Worm (Caenorhabditis elegans) whole organism, L4 larva: ENCODE data around the gene Y46E12A.5.
A peak's percentile ranks its signal among the peaks of the same experiment; 100 is the strongest.

Experiments used
- R02D3.7 ChIP-seq: fragments of 150-350 bp; sonication (generic microtip); optimal IDR thresholded peaks from 3 replicates; lab custom pipeline; 2014; ENCODE audit warnings: missing biosample characterization, missing genetic modification characterization
- T26A8.4 ChIP-seq: fragments of 200-800 bp; sonication (Bioruptor generic); IDR thresholded peaks from 2 replicates; pipeline ENCODE4 v1.3.6; 2022; ENCODE audit warnings: missing genetic modification characterization, missing compliant biosample characterization
- Y105C5A.15 ChIP-seq: fragments of 200-800 bp; sonication (Bioruptor generic); IDR thresholded peaks from 2 replicates; pipeline ENCODE4 v1.3.6; 2022; ENCODE audit warnings: missing genetic modification characterization, missing compliant biosample characterization
- ZK546.5 ChIP-seq, 2 experiments: sonication (generic microtip); optimal IDR thresholded peaks; 2 replicates each; lab custom pipeline; 2017; ENCODE audit warnings: missing biosample characterization in 2 of 2, missing genetic modification characterization in 2 of 2
- aha-1 ChIP-seq: fragments of 150-350 bp; peaks from one replicate; lab custom pipeline; 2014; ENCODE audit warnings: missing biosample characterization, missing genetic modification characterization
- aly-2 ChIP-seq: sonication (generic microtip); optimal IDR thresholded peaks from 2 replicates; lab custom pipeline; 2018; ENCODE audit warnings: missing biosample characterization, missing genetic modification characterization
- ceh-32 ChIP-seq: sonication (generic microtip); optimal IDR thresholded peaks from 2 replicates; lab custom pipeline; 2016; ENCODE audit warnings: mild to moderate bottlenecking, missing genetic modification characterization, missing compliant biosample characterization; ENCODE audit not compliant: poor library complexity
- ceh-44 ChIP-seq: fragments of 200-800 bp; sonication (Bioruptor generic); IDR thresholded peaks from 2 replicates; pipeline ENCODE4 v1.3.6; 2022; ENCODE audit warnings: missing genetic modification reagents, missing genetic modification characterization, missing compliant biosample characterization
- ces-1 ChIP-seq: fragments of 150-350 bp; sonication (generic microtip); optimal IDR thresholded peaks from 4 replicates; lab custom pipeline; 2014; ENCODE audit warnings: missing biosample characterization, missing genetic modification reagents, missing genetic modification characterization
- ctbp-1 ChIP-seq: fragments of 200-800 bp; sonication (Bioruptor generic); IDR thresholded peaks from 2 replicates; pipeline ENCODE4 v1.3.6; 2022; ENCODE audit warnings: missing genetic modification reagents, missing genetic modification characterization, missing compliant biosample characterization
- daf-16 ChIP-seq, 3 experiments: sonication (generic microtip); optimal IDR thresholded peaks; 2 replicates each; lab custom pipeline; 2016 to 2017; ENCODE audit warnings: missing genetic modification characterization in 3 of 3, missing genetic modification reagents in 3 of 3, mild to moderate bottlenecking in 2 of 3, missing compliant biosample characterization in 2 of 3, missing biosample characterization in 1 of 3, moderate library complexity in 1 of 3
- dmd-9 ChIP-seq: fragments of 200-800 bp; sonication (Bioruptor generic); IDR thresholded peaks from 2 replicates; pipeline ENCODE4 v1.3.6; 2022; ENCODE audit warnings: missing genetic modification reagents, missing genetic modification characterization, missing compliant biosample characterization
- fkh-10 ChIP-seq: fragments of 150-350 bp; optimal IDR thresholded peaks from 2 replicates; lab custom pipeline; 2014; ENCODE audit warnings: missing biosample characterization, missing genetic modification reagents, missing genetic modification characterization
- hlh-30 ChIP-seq: sonication (generic microtip); optimal IDR thresholded peaks from 2 replicates; lab custom pipeline; 2017; ENCODE audit warnings: antibody characterized with exemption, mild to moderate bottlenecking, missing genetic modification characterization, missing compliant biosample characterization; ENCODE audit not compliant: insufficient read depth
- lim-7 ChIP-seq: fragments of 200-800 bp; sonication (Bioruptor generic); IDR thresholded peaks from 2 replicates; pipeline ENCODE4 v1.3.6; 2022; ENCODE audit warnings: missing genetic modification characterization, missing compliant biosample characterization
- lin-1 ChIP-seq: fragments of 200-800 bp; sonication (Bioruptor generic); IDR thresholded peaks from 2 replicates; pipeline ENCODE4 v1.3.6; 2022; ENCODE audit warnings: missing genetic modification reagents, missing genetic modification characterization, missing compliant biosample characterization
- lin-15B ChIP-seq: fragments of 150-350 bp; sonication (generic microtip); optimal IDR thresholded peaks from 3 replicates; lab custom pipeline; 2014; ENCODE audit warnings: missing biosample characterization, missing genetic modification characterization
- mep-1 ChIP-seq: fragments of 150-350 bp; sonication (generic microtip); optimal IDR thresholded peaks from 3 replicates; lab custom pipeline; 2014; ENCODE audit warnings: missing biosample characterization, missing genetic modification characterization
- mxl-2 ChIP-seq: fragments of 200-800 bp; sonication (Bioruptor generic); conservative IDR thresholded peaks from 2 replicates; pipeline ENCODE4 v1.3.6; 2022; ENCODE audit warnings: missing genetic modification reagents, missing genetic modification characterization, missing compliant biosample characterization
- nhr-10 ChIP-seq: fragments of 150-350 bp; optimal IDR thresholded peaks from 2 replicates; lab custom pipeline; 2014; ENCODE audit warnings: missing biosample characterization, missing genetic modification characterization
- nhr-102 ChIP-seq: sonication (generic microtip); optimal IDR thresholded peaks from 2 replicates; lab custom pipeline; 2016; ENCODE audit warnings: mild to moderate bottlenecking, missing genetic modification characterization, moderate library complexity, missing compliant biosample characterization
- nhr-28 ChIP-seq: fragments of 150-350 bp; optimal IDR thresholded peaks from 2 replicates; lab custom pipeline; 2014; ENCODE audit warnings: missing biosample characterization, missing genetic modification characterization
- nhr-76 ChIP-seq: fragments of 150-350 bp; optimal IDR thresholded peaks from 2 replicates; lab custom pipeline; 2014; ENCODE audit warnings: missing biosample characterization, missing genetic modification characterization
- set-16 ChIP-seq: fragments of 200-800 bp; sonication (Bioruptor generic); IDR thresholded peaks from 2 replicates; pipeline ENCODE4 v1.3.6; 2022; ENCODE audit warnings: missing genetic modification reagents, missing genetic modification characterization, missing compliant biosample characterization
- snpc-1.2 ChIP-seq: fragments of 200-800 bp; sonication (Bioruptor generic); IDR thresholded peaks from 2 replicates; pipeline ENCODE4 v1.3.6; 2022; ENCODE audit warnings: missing genetic modification reagents, missing genetic modification characterization, missing compliant biosample characterization
- snpc-4 ChIP-seq: fragments of 150-350 bp; optimal IDR thresholded peaks from 2 replicates; lab custom pipeline; 2014; ENCODE audit warnings: missing biosample characterization, missing genetic modification characterization
- spr-3 ChIP-seq: fragments of 200-800 bp; sonication (Bioruptor generic); optimal IDR thresholded peaks from 2 replicates; lab custom pipeline; 2018; ENCODE audit warnings: mild to moderate bottlenecking, missing genetic modification characterization, missing compliant biosample characterization
- tag-97 ChIP-seq: fragments of 200-800 bp; sonication (Bioruptor generic); IDR thresholded peaks from 2 replicates; pipeline ENCODE4 v1.3.6; 2022; ENCODE audit warnings: missing genetic modification characterization, missing compliant biosample characterization
- unc-39 ChIP-seq: sonication (generic microtip); optimal IDR thresholded peaks from 2 replicates; lab custom pipeline; 2017; ENCODE audit warnings: missing biosample characterization, missing genetic modification characterization
- unc-62 ChIP-seq, 3 experiments: fragments of 150-350 bp in 1 of 3; sonication (generic microtip); optimal IDR thresholded peaks in 2 of 3; peaks in 1 of 3; 1 replicate in 1 of 3; 2 replicates in 2 of 3; lab custom pipeline; 2014 to 2017; ENCODE audit warnings: missing biosample characterization in 3 of 3, missing genetic modification characterization in 3 of 3, missing genetic modification reagents in 3 of 3, missing genotype in 1 of 3
- zfp-2 ChIP-seq: sonication (generic microtip); optimal IDR thresholded peaks from 2 replicates; lab custom pipeline; 2016; ENCODE audit warnings: mild to moderate bottlenecking, missing genetic modification characterization, missing compliant biosample characterization
- zip-11 ChIP-seq: fragments of 200-800 bp; sonication (Bioruptor generic); IDR thresholded peaks from 2 replicates; pipeline ENCODE4 v1.3.6; 2022; ENCODE audit warnings: missing genetic modification characterization, missing compliant biosample characterization

Y46E12A.5 gene

DNA sequence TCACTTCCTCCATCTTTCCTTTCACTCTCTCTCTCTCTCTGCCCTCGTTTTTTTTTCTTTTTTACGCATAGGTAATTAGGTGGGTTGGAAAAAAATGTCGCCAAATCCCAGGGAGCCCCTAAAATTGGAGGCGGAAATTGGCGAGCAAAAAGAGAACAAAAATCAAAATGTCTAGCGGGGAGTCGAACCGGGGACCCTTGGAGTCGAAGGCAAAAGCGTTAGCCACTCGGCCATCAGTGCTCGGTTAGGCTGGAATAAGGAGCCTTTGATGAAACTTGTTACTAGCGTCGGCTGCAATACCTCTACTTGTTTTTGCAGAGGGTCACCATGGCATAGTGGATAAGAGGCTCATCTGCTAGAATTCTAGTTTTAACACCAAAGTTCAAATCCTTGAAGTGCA is 15.0 kb downstream of the Y46E12A.5 start (continued):
- no peak for TF ChIP-seq mep-1 (tag; lab: Kevin White, UChicago)
- no peak for TF ChIP-seq T26A8.4
- no peak for TF ChIP-seq daf-16 (GFP tag; optimal IDR thresholded peaks at IDR 0.05; lab: Kevin White, UChicago)
- TF ChIP-seq daf-16 (tag; optimal IDR thresholded peaks at IDR 0.05; lab: Kevin White, UChicago), result peak; percentile 25
- no peak for TF ChIP-seq nhr-76 (tag; lab: Kevin White, UChicago)
- no peak for TF ChIP-seq zip-11 (GFP tag; lab: Robert Waterston, UW)
- TF ChIP-seq aly-2, result no peak
- 0 out of 2 replicates have a peak, but pooled peaks have one; percentile 10 for TF ChIP-seq Y105C5A.15 (GFP tag; lab: Robert Waterston, UW)
- TF ChIP-seq aha-1, result peak; percentile 73
- no peak for TF ChIP-seq ceh-32
- TF ChIP-seq ceh-44 (GFP tag; lab: Robert Waterston, UW), result no peak

ce11 chrIII:1733412-1733811 is 24.6 kb downstream of the Y46E12A.5 start:
- TF ChIP-seq nhr-28 (tag; lab: Kevin White, UChicago) (no peak), hlh-30 (tag; lab: Kevin White, UChicago) (no peak), unc-62 (GFP tag; optimal IDR thresholded peaks at IDR 0.05 in 1 of 2; lab: Kevin White, UChicago) (peak in 1 of 2 experiments; percentile 6), unc-62 (tag; optimal IDR thresholded peaks at IDR 0.05; lab: Kevin White, UChicago) (no peak), fkh-10 (peak; percentile 31), lin-15B (tag; lab: Kevin White, UChicago) (no peak), ctbp-1 (GFP tag; lab: Robert Waterston, UW) (no peak), ZK546.5 (tag; optimal IDR thresholded peaks at IDR 0.05; lab: Kevin White, UChicago) (no peak), zfp-2 (no peak)

DNA sequence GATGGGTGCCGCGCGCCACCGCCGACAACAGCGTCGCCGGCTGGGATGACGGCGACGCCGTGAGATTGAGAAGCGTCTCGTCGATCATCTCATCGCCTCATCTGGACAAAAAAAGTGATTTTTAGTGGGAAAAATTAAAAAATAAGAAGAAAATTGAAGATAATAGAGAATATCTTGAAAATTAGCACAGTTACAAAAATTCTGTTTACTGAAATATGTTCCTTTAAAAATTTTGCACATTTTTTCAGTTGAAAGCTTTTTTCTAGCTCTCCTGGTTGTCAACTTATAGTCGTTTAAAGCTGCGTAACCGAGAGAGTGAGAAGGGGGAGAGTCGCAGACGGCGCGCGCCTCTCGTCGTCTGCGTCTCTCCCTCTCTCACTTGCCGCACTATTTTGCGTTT is 25.1 kb downstream of the Y46E12A.5 start, which contains the start of gene ser-4:
Gene ser-4 (minus strand): TSS at position 101 of the 400 bp plus-strand sequence.
- peak; percentile 28; the same call in 1 of the 2 replicates for TF ChIP-seq set-16 (GFP tag; lab: Robert Waterston, UW)
- no peak for TF ChIP-seq snpc-4
- TF ChIP-seq, all 104 proteins: peak for 1

ce11 chrIII:1731850-1732249 is 26.2 kb downstream of the Y46E12A.5 start:
- TF ChIP-seq Y105C5A.15 (GFP tag; lab: Robert Waterston, UW) (no peak), nhr-10 (tag; lab: Kevin White, UChicago) (no peak), snpc-1.2 (GFP tag; lab: Robert Waterston, UW) (no peak), lin-1 (GFP tag; lab: Robert Waterston, UW) (no peak), nhr-102 (tag; lab: Kevin White, UChicago) (no peak), aha-1 (peak; percentile 70), ces-1 (GFP tag; lab: Kevin White, UChicago) (peak; percentile 80), nhr-28 (tag; lab: Kevin White, UChicago) (no peak), tag-97 (GFP tag; lab: Robert Waterston, UW) (no peak), mxl-2 (GFP tag; lab: Robert Waterston, UW) (no peak), fkh-10 (peak; percentile 80), R02D3.7 (no peak), spr-3 (no peak)

DNA sequence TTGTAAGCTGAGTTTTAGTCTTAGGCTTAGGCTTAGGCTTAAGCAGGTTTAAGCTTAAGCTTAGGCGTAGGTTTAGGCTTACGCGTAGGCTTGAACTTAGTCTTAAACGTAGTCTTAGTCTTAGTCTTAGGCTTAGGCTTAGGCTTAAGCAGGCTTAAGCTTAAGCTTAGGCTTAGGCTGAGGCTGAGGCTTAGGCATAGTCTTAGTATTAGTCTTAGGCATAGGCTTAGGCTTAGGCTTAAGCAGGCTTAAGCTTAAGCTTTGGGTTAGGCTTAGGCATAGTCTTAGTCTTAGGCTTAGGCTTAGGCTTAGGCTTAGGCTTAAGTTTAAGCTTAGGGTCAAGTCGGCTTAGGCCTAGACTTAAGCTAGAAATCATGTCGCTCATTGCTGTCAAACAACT is 39.3 kb downstream of the Y46E12A.5 start:
- no peak for TF ChIP-seq tag-97 (GFP tag; lab: Robert Waterston, UW)
- no peak for TF ChIP-seq nhr-10 (tag; lab: Kevin White, UChicago)
- no peak for TF ChIP-seq lim-7 (GFP tag; lab: Robert Waterston, UW)
- no peak for TF ChIP-seq dmd-9 (GFP tag; lab: Robert Waterston, UW)
- no peak for TF ChIP-seq unc-39 (tag; lab: Kevin White, UChicago)
- TF ChIP-seq ZK546.5 (tag; optimal IDR thresholded peaks at IDR 0.05; lab: Kevin White, UChicago), result no peak
